Fruit fly (Drosophila melanogaster) whole organism, embryonic: ENCODE data around the gene Unc-115b.

ENCODE experiments used
- Bgb ChIP-seq: fragments of 200-800 bp; sonication (Bioruptor generic); IDR thresholded peaks from 2 replicates; pipeline ENCODE4 v1.3.6; 2022; ENCODE audit warnings: missing biosample characterization, missing genetic modification characterization; ENCODE audit not compliant: partially characterized antibody
- Bteb2 ChIP-seq: fragments of 200-800 bp; sonication (Bioruptor generic); optimal IDR thresholded peaks from 2 replicates; lab custom pipeline; 2016; ENCODE audit warnings: missing biosample characterization, missing genetic modification characterization
- C15 ChIP-seq: fragments of 200-800 bp; sonication (Bioruptor generic); IDR thresholded peaks from 3 replicates; pipeline ENCODE4 v1.3.6; 2022; ENCODE audit warnings: missing biosample characterization, missing genetic modification characterization
- CG10431 ChIP-seq: fragments of 200-800 bp; sonication (Bioruptor generic); optimal IDR thresholded peaks from 3 replicates; lab custom pipeline; 2018; ENCODE audit warnings: missing biosample characterization, mild to moderate bottlenecking, missing genetic modification characterization
- CG12769 ChIP-seq: fragments of 200-800 bp; sonication (Bioruptor generic); optimal IDR thresholded peaks from 2 replicates; lab custom pipeline; 2019; ENCODE audit warnings: missing biosample characterization, mild to moderate bottlenecking, missing genetic modification characterization, moderate library complexity
- CG13123 ChIP-seq: fragments of 200-800 bp; sonication (Bioruptor generic); optimal IDR thresholded peaks from 2 replicates; lab custom pipeline; 2016; ENCODE audit warnings: missing biosample characterization, missing genetic modification characterization
- CG14441 ChIP-seq: fragments of 200-800 bp; sonication (Bioruptor generic); IDR thresholded peaks from 2 replicates; pipeline ENCODE4 v1.3.6; 2022; ENCODE audit warnings: missing biosample characterization, missing genetic modification characterization
- CG15073 ChIP-seq: fragments of 200-800 bp; sonication (Bioruptor generic); optimal IDR thresholded peaks from 2 replicates; lab custom pipeline; 2016; ENCODE audit warnings: missing biosample characterization, missing genetic modification characterization
- CG1603 ChIP-seq: fragments of 200-800 bp; sonication (Bioruptor generic); optimal IDR thresholded peaks from 2 replicates; lab custom pipeline; 2019; ENCODE audit warnings: missing biosample characterization, mild to moderate bottlenecking, missing genetic modification characterization, moderate library complexity
- CG16779 ChIP-seq: fragments of 200-800 bp; sonication (Bioruptor generic); IDR thresholded peaks from 2 replicates; pipeline ENCODE4 v1.3.6; 2022; ENCODE audit warnings: missing biosample characterization, missing genetic modification characterization
- CG16863 ChIP-seq: fragments of 200-800 bp; sonication (Bioruptor generic); optimal IDR thresholded peaks from 3 replicates; lab custom pipeline; 2016; ENCODE audit warnings: missing biosample characterization, missing genetic modification characterization
- CG17612 ChIP-seq: fragments of 200-800 bp; sonication (Bioruptor generic); IDR thresholded peaks from 2 replicates; pipeline ENCODE4 v1.3.6; 2022; ENCODE audit warnings: missing biosample characterization, missing genetic modification characterization
- CG17802 ChIP-seq: fragments of 200-800 bp; sonication (Bioruptor generic); optimal IDR thresholded peaks from 2 replicates; lab custom pipeline; 2018; ENCODE audit warnings: missing biosample characterization, mild to moderate bottlenecking, missing genetic modification characterization, moderate library complexity
- CG2116 ChIP-seq: fragments of 200-800 bp; sonication (Bioruptor generic); optimal IDR thresholded peaks from 3 replicates; lab custom pipeline; 2018; ENCODE audit warnings: missing biosample characterization, mild to moderate bottlenecking, missing genetic modification characterization
- CG31224 ChIP-seq: fragments of 200-800 bp; sonication (Bioruptor generic); IDR thresholded peaks from 2 replicates; pipeline ENCODE4 v1.3.6; 2022; ENCODE audit warnings: missing biosample characterization, missing genetic modification characterization
- CG32532 ChIP-seq: fragments of 200-800 bp; sonication (Bioruptor generic); IDR thresholded peaks from 2 replicates; pipeline ENCODE4 v1.3.6; 2022; ENCODE audit warnings: missing biosample characterization, missing genetic modification characterization
- CG4424 ChIP-seq: fragments of 200-800 bp; sonication (Bioruptor generic); optimal IDR thresholded peaks from 3 replicates; lab custom pipeline; 2016; ENCODE audit warnings: missing biosample characterization, missing genetic modification characterization
- CG4820 ChIP-seq: fragments of 200-800 bp; sonication (Bioruptor generic); optimal IDR thresholded peaks from 3 replicates; lab custom pipeline; 2016; ENCODE audit warnings: missing biosample characterization, missing genetic modification characterization
- CG6654 ChIP-seq: fragments of 200-800 bp; sonication (Bioruptor generic); optimal IDR thresholded peaks from 2 replicates; lab custom pipeline; 2017; ENCODE audit warnings: missing biosample characterization, mild to moderate bottlenecking, missing genetic modification characterization
- CG6791 ChIP-seq: fragments of 200-800 bp; sonication (Bioruptor generic); IDR thresholded peaks from 3 replicates; pipeline ENCODE4 v1.3.6; 2022; ENCODE audit warnings: missing biosample characterization, missing genetic modification characterization; ENCODE audit not compliant: partially characterized antibody
- CG6813 ChIP-seq: fragments of 200-800 bp; sonication (Bioruptor generic); optimal IDR thresholded peaks from 2 replicates; lab custom pipeline; 2017; ENCODE audit warnings: missing biosample characterization, missing genetic modification characterization, mild to moderate bottlenecking, moderate library complexity, missing genetic modification reagents
- CG9215 ChIP-seq: fragments of 200-800 bp; sonication (Bioruptor generic); IDR thresholded peaks from 2 replicates; pipeline ENCODE4 v1.3.6; 2022; ENCODE audit warnings: missing biosample characterization, missing genetic modification characterization
- E2f2 ChIP-seq: fragments of 200-800 bp; sonication (Bioruptor generic); IDR thresholded peaks from 2 replicates; pipeline ENCODE4 v1.3.6; 2022; ENCODE audit warnings: missing biosample characterization, missing genetic modification characterization
- ERR ChIP-seq: fragments of 200-800 bp; sonication (Bioruptor generic); optimal IDR thresholded peaks from 2 replicates; lab custom pipeline; 2016; ENCODE audit warnings: missing biosample characterization, missing genetic modification characterization
- Ets65A ChIP-seq: fragments of 200-800 bp; sonication (Bioruptor generic); peaks from one replicate; lab custom pipeline; 2016; ENCODE audit warnings: missing biosample characterization, missing genetic modification characterization
- HLHmδ ChIP-seq: fragments of 200-800 bp; sonication (Bioruptor generic); optimal IDR thresholded peaks from 2 replicates; lab custom pipeline; 2018; ENCODE audit warnings: missing biosample characterization, mild to moderate bottlenecking, missing genetic modification characterization, moderate library complexity
- MESR4 ChIP-seq: fragments of 200-800 bp; sonication (Bioruptor generic); optimal IDR thresholded peaks from 2 replicates; lab custom pipeline; 2018; ENCODE audit warnings: missing biosample characterization, mild to moderate bottlenecking, missing genetic modification characterization, moderate library complexity
- Meics ChIP-seq: fragments of 200-800 bp; sonication (Bioruptor generic); optimal IDR thresholded peaks from 2 replicates; lab custom pipeline; 2017; ENCODE audit warnings: missing biosample characterization, mild to moderate bottlenecking, missing genetic modification characterization
- Nf-YC ChIP-seq: fragments of 200-800 bp; optimal IDR thresholded peaks from 3 replicates; lab custom pipeline; 2019; ENCODE audit warnings: missing biosample characterization, mild to moderate bottlenecking, missing genetic modification characterization, moderate library complexity
- Opbp ChIP-seq: fragments of 200-800 bp; sonication (Bioruptor generic); IDR thresholded peaks from 3 replicates; pipeline ENCODE4 v1.3.6; 2022; ENCODE audit warnings: missing biosample characterization, missing genetic modification characterization; ENCODE audit not compliant: partially characterized antibody
- bcd ChIP-seq: fragments of 200-800 bp; sonication (Bioruptor generic); optimal IDR thresholded peaks from 2 replicates; lab custom pipeline; 2017; ENCODE audit warnings: missing biosample characterization, mild to moderate bottlenecking, missing genetic modification characterization
- btn ChIP-seq: fragments of 200-800 bp; sonication (Bioruptor generic); optimal IDR thresholded peaks from 2 replicates; lab custom pipeline; 2016; ENCODE audit warnings: missing biosample characterization, missing genetic modification characterization
- cad ChIP-seq: fragments of >200 bp; optimal IDR thresholded peaks from 2 replicates; lab custom pipeline; 2017; ENCODE audit warnings: missing biosample characterization, missing genetic modification characterization
- crc ChIP-seq: fragments of 200-800 bp; sonication (Bioruptor generic); optimal IDR thresholded peaks from 2 replicates; lab custom pipeline; 2016; ENCODE audit warnings: missing biosample characterization, missing genetic modification characterization
- emc ChIP-seq: fragments of 200-800 bp; sonication (Bioruptor generic); optimal IDR thresholded peaks from 2 replicates; lab custom pipeline; 2016; ENCODE audit warnings: missing biosample characterization, missing genetic modification characterization
- ewg ChIP-seq: fragments of 200-800 bp; sonication (Bioruptor generic); optimal IDR thresholded peaks from 3 replicates; lab custom pipeline; 2017; ENCODE audit warnings: mild to moderate bottlenecking, missing biosample characterization, missing genetic modification reagents, missing genetic modification characterization
- ftz-f1 ChIP-seq: fragments of 200-800 bp; sonication (Bioruptor generic); optimal IDR thresholded peaks from 2 replicates; lab custom pipeline; 2016; ENCODE audit warnings: missing biosample characterization, missing genetic modification characterization
- gem ChIP-seq: fragments of 200-800 bp; sonication (Bioruptor generic); optimal IDR thresholded peaks from 2 replicates; lab custom pipeline; 2019; ENCODE audit warnings: missing biosample characterization, mild to moderate bottlenecking, missing genetic modification characterization, moderate library complexity
- gsb-n ChIP-seq: fragments of 200-800 bp; sonication (Bioruptor generic); optimal IDR thresholded peaks from 3 replicates; lab custom pipeline; 2018; ENCODE audit warnings: missing biosample characterization, mild to moderate bottlenecking, missing genetic modification characterization
- kah ChIP-seq: fragments of 200-800 bp; sonication (Bioruptor generic); optimal IDR thresholded peaks from 2 replicates; lab custom pipeline; 2018; ENCODE audit warnings: missing biosample characterization, mild to moderate bottlenecking, missing genetic modification characterization
- kay ChIP-seq: fragments of 200-800 bp; sonication (Bioruptor generic); optimal IDR thresholded peaks from 2 replicates; lab custom pipeline; 2016; ENCODE audit warnings: missing biosample characterization, missing genetic modification characterization
- kni ChIP-seq: fragments of 200-800 bp; sonication (Bioruptor generic); optimal IDR thresholded peaks from 3 replicates; lab custom pipeline; 2017; ENCODE audit warnings: mild to moderate bottlenecking, missing biosample characterization, missing genetic modification reagents, missing genetic modification characterization
- lbe ChIP-seq: fragments of 200-800 bp; sonication (Bioruptor generic); optimal IDR thresholded peaks from 2 replicates; lab custom pipeline; 2016; ENCODE audit warnings: missing biosample characterization, mild to moderate bottlenecking, missing genetic modification characterization
- nerfin-1 ChIP-seq: fragments of 200-800 bp; sonication (Bioruptor generic); optimal IDR thresholded peaks from 3 replicates; lab custom pipeline; 2019; ENCODE audit warnings: missing biosample characterization, mild to moderate bottlenecking, missing genetic modification characterization, moderate library complexity
- repo ChIP-seq: fragments of 200-800 bp; sonication (Bioruptor generic); optimal IDR thresholded peaks from 2 replicates; lab custom pipeline; 2016; ENCODE audit warnings: missing biosample characterization, missing genetic modification characterization
- row ChIP-seq: fragments of 200-800 bp; sonication (Bioruptor generic); IDR thresholded peaks from 3 replicates; pipeline ENCODE4 v1.3.6; 2022; ENCODE audit warnings: missing biosample characterization, missing genetic modification characterization
- salm ChIP-seq: fragments of 200-800 bp; sonication (Bioruptor generic); optimal IDR thresholded peaks from 2 replicates; lab custom pipeline; 2018; ENCODE audit warnings: missing biosample characterization, mild to moderate bottlenecking, missing genetic modification characterization
- scrt ChIP-seq: fragments of 200-800 bp; sonication (Bioruptor generic); optimal IDR thresholded peaks from 2 replicates; lab custom pipeline; 2018; ENCODE audit warnings: missing biosample characterization, mild to moderate bottlenecking, missing genetic modification characterization, moderate library complexity
- tin ChIP-seq: fragments of 200-800 bp; sonication (Bioruptor generic); optimal IDR thresholded peaks from 3 replicates; lab custom pipeline; 2016; ENCODE audit warnings: missing biosample characterization, missing genetic modification characterization
- wek ChIP-seq: fragments of 200-800 bp; sonication (Bioruptor generic); optimal IDR thresholded peaks from 3 replicates; lab custom pipeline; 2018; ENCODE audit warnings: missing biosample characterization, mild to moderate bottlenecking, missing genetic modification characterization, moderate library complexity
- yki ChIP-seq: fragments of >200 bp; optimal IDR thresholded peaks from 3 replicates; lab custom pipeline; 2018
- zfh1 ChIP-seq: fragments of 200-800 bp; sonication (Bioruptor generic); IDR thresholded peaks from 3 replicates; pipeline ENCODE4 v1.3.6; 2022; ENCODE audit warnings: missing biosample characterization, missing genetic modification characterization

Gene Unc-115b

dm6 chr3R:9702567-9702966 lies 10.0 kb upstream of the Unc-115b start (continued):
- TF ChIP-seq repo = peak; percentile 55
- TF ChIP-seq salm (tag; lab: Kevin White, UChicago) = peak; percentile 87
- no peak for TF ChIP-seq CG17612
- TF ChIP-seq gsb-n (tag; lab: Kevin White, UChicago) = peak; percentile 79
- no peak for TF ChIP-seq zfh1
- TF ChIP-seq Opbp = no peak
- TF ChIP-seq CG10431 (GFP tag; lab: Kevin White, UChicago) = peak; percentile 27
- TF ChIP-seq kah (GFP tag; lab: Kevin White, UChicago) = peak; percentile 58
- peak; percentile 73 for TF ChIP-seq CG13123
- no peak for TF ChIP-seq cad (GFP tag; lab: Kevin White, UChicago)
- peak; percentile 73 for TF ChIP-seq ERR (GFP tag; lab: Kevin White, UChicago)
- TF ChIP-seq Meics (GFP tag; lab: Kevin White, UChicago) = peak; percentile 89
- TF ChIP-seq CG9215 (GFP tag; lab: Robert Waterston, UW) = no peak
- TF ChIP-seq bcd (GFP tag; lab: Kevin White, UChicago) = peak; percentile 88
- TF ChIP-seq kni = peak; percentile 12
- peak; percentile 80 for TF ChIP-seq ewg
- TF ChIP-seq tin (GFP tag; lab: Kevin White, UChicago) = peak; percentile 81
- TF ChIP-seq CG6654 (GFP tag; lab: Kevin White, UChicago) = peak; percentile 82
- peak; percentile 86 for TF ChIP-seq CG16863 (GFP tag; lab: Kevin White, UChicago)
- TF ChIP-seq Bgb (GFP tag; lab: Robert Waterston, UW) = no peak
- no peak for TF ChIP-seq yki (lab: Kevin White, UChicago)
- peak; percentile 55 for TF ChIP-seq emc (GFP tag; lab: Kevin White, UChicago)
- peak; percentile 66 for TF ChIP-seq CG2116
- peak; percentile 81 for TF ChIP-seq Bteb2
- TF ChIP-seq CG31224 (GFP tag; lab: Robert Waterston, UW) = no peak
- TF ChIP-seq MESR4 (GFP tag; lab: Kevin White, UChicago) = peak; percentile 40
- TF ChIP-seq scrt = peak; percentile 85
- TF ChIP-seq wek (GFP tag; lab: Kevin White, UChicago) = peak; percentile 80
- no peak for TF ChIP-seq CG32532 (GFP tag; lab: Robert Waterston, UW)
- TF ChIP-seq CG6791 = no peak
- TF ChIP-seq Ets65A (GFP tag; lab: Kevin White, UChicago) = peak; percentile 95
- TF ChIP-seq btn (GFP tag; lab: Kevin White, UChicago) = peak; percentile 46
- TF ChIP-seq kay = peak; percentile 90
- no peak for TF ChIP-seq CG16779 (GFP tag; lab: Robert Waterston, UW)
- TF ChIP-seq Nf-YC = peak; percentile 27
- TF ChIP-seq row (GFP tag; lab: Robert Waterston, UW) = no peak
- peak; percentile 65 for TF ChIP-seq crc (GFP tag; lab: Kevin White, UChicago)
- peak; percentile 93 for TF ChIP-seq CG12769 (tag; lab: Kevin White, UChicago)
- no peak for TF ChIP-seq HLHmδ
- TF ChIP-seq nerfin-1 (tag; lab: Kevin White, UChicago) = peak; percentile 77
- TF ChIP-seq lbe (GFP tag; lab: Kevin White, UChicago) = peak; percentile 58
- peak; percentile 89 for TF ChIP-seq CG1603
- TF ChIP-seq CG17802 (tag; lab: Kevin White, UChicago) = peak; percentile 69
- no peak for TF ChIP-seq E2f2 (GFP tag; lab: Robert Waterston, UW)
- TF ChIP-seq CG14441 (GFP tag; lab: Robert Waterston, UW) = no peak
- TF ChIP-seq CG4424 (GFP tag; lab: Kevin White, UChicago) = peak; percentile 88
- TF ChIP-seq CG6813 (GFP tag; lab: Kevin White, UChicago) = peak; percentile 90
- peak; percentile 94 for TF ChIP-seq gem
- TF ChIP-seq CG15073 = peak; percentile 55
- peak; percentile 88 for TF ChIP-seq CG4820 (GFP tag; lab: Kevin White, UChicago)
- TF ChIP-seq ftz-f1 = no peak
- no peak for TF ChIP-seq C15 (GFP tag; lab: Robert Waterston, UW)
